Worm (Caenorhabditis elegans): ENCODE data around the gene ZK418.6.

Gene ZK418.6

DNA sequence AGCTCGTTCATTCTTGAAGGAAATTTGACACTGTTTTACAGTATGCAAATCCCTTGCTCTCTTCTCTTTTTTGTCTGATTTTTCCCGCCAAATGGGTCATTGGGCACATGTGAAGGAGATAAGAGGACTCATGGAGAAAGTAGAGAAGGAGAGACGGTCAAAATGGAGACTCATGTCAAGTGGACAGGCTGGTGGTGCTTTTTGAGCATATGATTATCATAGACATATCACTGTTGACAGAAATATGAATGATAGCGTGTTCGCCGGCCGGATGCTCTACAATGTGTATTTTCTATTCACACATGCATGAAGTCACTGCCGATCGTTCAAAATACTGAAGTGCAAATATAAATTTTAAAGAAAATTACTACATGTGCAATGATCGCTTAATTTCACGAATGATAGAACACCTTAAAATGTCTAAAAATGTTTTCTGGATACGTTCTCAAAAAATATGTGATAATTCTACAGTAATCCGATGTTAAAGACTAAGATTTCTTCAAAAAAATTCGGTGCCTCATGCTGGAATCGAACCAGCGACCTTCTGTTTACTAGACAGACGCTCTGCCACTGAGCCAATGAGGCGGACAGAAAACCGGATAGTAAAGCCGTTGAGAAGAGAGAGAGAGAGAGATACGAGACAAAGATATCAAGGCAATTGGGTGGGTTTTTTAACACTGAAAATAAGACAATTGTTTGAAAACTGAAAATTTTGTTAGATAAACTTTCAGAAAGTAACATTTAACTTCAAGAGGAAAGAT lies 48.4 kb downstream of the ZK418.6 start (continued):
- TF ChIP-seq skn-1 (tag; optimal IDR thresholded peaks at IDR 0.05) (no peak), zip-11 (GFP tag; IDR thresholded peaks at IDR 0.05) (no peak), pqm-1 (tag; optimal IDR thresholded peaks at IDR 0.05) (no peak), lin-39 (tag; optimal IDR thresholded peaks at IDR 0.05) (no peak), lir-3 (tag; optimal IDR thresholded peaks at IDR 0.05) (no peak), mep-1 (tag; optimal IDR thresholded peaks at IDR 0.05) (peak; percentile 43), zip-2 (tag; optimal IDR thresholded peaks at IDR 0.05) (no peak), Y48G9A.11 (GFP tag; IDR thresholded peaks at IDR 0.05) (no peak), mxl-3 (GFP tag; optimal IDR thresholded peaks at IDR 0.05) (no peak), nhr-237 (tag; optimal IDR thresholded peaks at IDR 0.05) (no peak), F44E2.7 (GFP tag; IDR thresholded peaks at IDR 0.05) (no peak), hmg-1.1 (GFP tag; IDR thresholded peaks at IDR 0.05) (peak; percentile 51; the same call in 1 of the 2 replicates), Y5F2A.4 (GFP tag; optimal IDR thresholded peaks at IDR 0.05) (peak; percentile 29), mdt-29 (GFP tag; IDR thresholded peaks at IDR 0.05) (no peak), dve-1 (tag; optimal IDR thresholded peaks at IDR 0.05; ENCODE audit: insufficient read depth) (peak; percentile 2), dmd-6 (GFP tag; IDR thresholded peaks at IDR 0.05) (peak; percentile 61), T26A8.4 (GFP tag; IDR thresholded peaks at IDR 0.05) (no peak; the same call in 1 of the 2 replicates), sdz-12 (GFP tag; optimal IDR thresholded peaks at IDR 0.05) (no peak), set-16 (GFP tag; IDR thresholded peaks at IDR 0.05) (no peak), nhr-28 (tag; optimal IDR thresholded peaks at IDR 0.05) (no peak), snpc-4 (tag; optimal IDR thresholded peaks at IDR 0.05) (peak; percentile 75), ctbp-1 (GFP tag; IDR thresholded peaks at IDR 0.05) (peak; percentile 60; the same call in 1 of the 2 replicates), nhr-76 (tag; optimal IDR thresholded peaks at IDR 0.05) (no peak), nhr-25 (tag; optimal IDR thresholded peaks at IDR 0.05; ENCODE audit: borderline replicate concordance, insufficient read depth) (no peak), ztf-11 (tag; optimal IDR thresholded peaks at IDR 0.05) (no peak), gei-8 (GFP tag; optimal IDR thresholded peaks at IDR 0.05) (peak; percentile 1), daf-8 (GFP tag; IDR thresholded peaks at IDR 0.05) (no peak), vab-7 (GFP tag; IDR thresholded peaks at IDR 0.05) (0 out of 2 replicates have a peak, but pooled peaks have one; percentile 28), F37D6.2 (tag; optimal IDR thresholded peaks at IDR 0.05) (peak; percentile 12), lim-7 (GFP tag; IDR thresholded peaks at IDR 0.05) (0 out of 2 replicates have a peak, but pooled peaks have one; percentile 44), ceh-32 (tag; optimal IDR thresholded peaks at IDR 0.05; ENCODE audit: poor library complexity) (no peak), pha-4 (GFP tag; IDR thresholded peaks at IDR 0.05) (0 out of 2 replicates have a peak, but pooled peaks have one; percentile 52), pha-4 (tag; optimal IDR thresholded peaks at IDR 0.05) (no peak), ZK337.2 (GFP tag; IDR thresholded peaks at IDR 0.05) (no peak), attf-4 (tag; optimal IDR thresholded peaks at IDR 0.05) (no peak), nhr-10 (tag; optimal IDR thresholded peaks at IDR 0.05) (no peak), aly-2 (tag; optimal IDR thresholded peaks at IDR 0.05) (no peak), dpl-1 (GFP tag; optimal IDR thresholded peaks at IDR 0.05) (peak; percentile 39), ceh-44 (GFP tag; IDR thresholded peaks at IDR 0.05) (no peak), arid-1 (GFP tag; conservative IDR thresholded peaks at IDR 0.05) (peak; percentile 79), D1046.2 (GFP tag; IDR thresholded peaks at IDR 0.05) (no peak), duxl-1 (tag; optimal IDR thresholded peaks at IDR 0.05; ENCODE audit: poor library complexity) (peak; percentile 52), mes-2 (tag; optimal IDR thresholded peaks at IDR 0.05; ENCODE audit: poor library complexity, severe bottlenecking) (peak; percentile 62), R02D3.7 (tag; optimal IDR thresholded peaks at IDR 0.05) (no peak), egl-43 (GFP tag; IDR thresholded peaks at IDR 0.05) (no peak; the same call in 1 of the 2 replicates), ces-1 (GFP tag; optimal IDR thresholded peaks at IDR 0.05) (no peak), F10B5.3 (tag; optimal IDR thresholded peaks at IDR 0.05) (no peak), lin-38 (GFP tag; IDR thresholded peaks at IDR 0.05) (peak; percentile 62), F49E8.2 (tag; optimal IDR thresholded peaks at IDR 0.05; ENCODE audit: borderline replicate concordance) (no peak), unc-39 (tag; optimal IDR thresholded peaks at IDR 0.05) (no peak)
